Worm (Caenorhabditis elegans): ENCODE measurements around the gene srv-27.

srv-27 gene

DNA sequence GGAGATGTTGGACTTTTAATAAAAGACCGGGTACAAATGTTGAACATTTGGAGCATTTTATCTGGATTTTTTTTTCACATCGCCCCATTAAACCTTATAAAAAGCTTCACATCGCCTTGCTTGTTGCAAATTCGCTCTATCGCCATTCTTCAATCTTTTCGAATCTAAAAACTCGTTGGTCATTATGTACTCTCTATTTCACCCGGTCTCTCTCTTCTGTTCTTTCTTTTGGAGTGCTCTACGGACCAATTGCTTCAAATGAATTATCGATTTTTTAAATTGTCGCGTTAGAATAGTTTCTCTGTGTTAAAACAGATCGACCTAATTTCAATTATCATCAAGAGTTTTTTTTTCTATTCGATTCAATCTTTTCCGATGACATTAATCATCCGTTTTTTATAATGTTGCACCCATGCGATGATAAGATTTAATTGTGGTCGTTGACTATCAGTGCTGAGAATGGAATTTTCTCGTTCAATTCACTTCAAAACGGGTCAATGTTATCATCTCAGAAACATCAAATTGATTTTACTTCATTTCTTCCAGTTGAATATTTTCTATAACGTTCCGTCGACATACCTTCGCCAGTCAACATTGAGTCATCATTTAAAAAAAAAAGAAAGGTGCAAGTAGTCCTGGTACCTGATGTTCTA lies 29.3 kb upstream of the srv-27 start (continued):
- TF ChIP-seq dmd-6 (GFP tag; IDR thresholded peaks at IDR 0.05) (peak; percentile 43; the same call in 1 of the 2 replicates), nhr-6 (tag; optimal IDR thresholded peaks at IDR 0.05) (no peak), zip-11 (GFP tag; IDR thresholded peaks at IDR 0.05) (no peak), nhr-77 (tag; optimal IDR thresholded peaks at IDR 0.05) (no peak), nhr-41 (GFP tag; IDR thresholded peaks at IDR 0.05) (no peak), mdl-1 (tag; optimal IDR thresholded peaks at IDR 0.05) (no peak), dpl-1 (GFP tag; optimal IDR thresholded peaks at IDR 0.05) (peak; percentile 17), madf-9 (GFP tag; conservative IDR thresholded peaks at IDR 0.05) (no peak), rbr-2 (tag; optimal IDR thresholded peaks at IDR 0.05) (no peak), nhr-25 (tag; optimal IDR thresholded peaks at IDR 0.05; ENCODE audit: borderline replicate concordance, insufficient read depth) (no peak), arid-1 (GFP tag; conservative IDR thresholded peaks at IDR 0.05) (no peak), dmd-8 (GFP tag; IDR thresholded peaks at IDR 0.05) (no peak), mes-2 (tag; optimal IDR thresholded peaks at IDR 0.05; ENCODE audit: poor library complexity, severe bottlenecking) (no peak), nhr-42 (GFP tag; IDR thresholded peaks at IDR 0.05) (no peak), egl-27 (tag; optimal IDR thresholded peaks at IDR 0.05) (no peak), nhr-28 (tag; optimal IDR thresholded peaks at IDR 0.05) (peak; percentile 64), daf-8 (GFP tag; IDR thresholded peaks at IDR 0.05) (no peak), nhr-10 (tag; optimal IDR thresholded peaks at IDR 0.05) (no peak), mdt-29 (GFP tag; IDR thresholded peaks at IDR 0.05) (no peak), lin-29 (GFP tag; IDR thresholded peaks at IDR 0.05) (no peak), fos-1 (tag; optimal IDR thresholded peaks at IDR 0.05) (no peak), zfp-2 (tag; optimal IDR thresholded peaks at IDR 0.05) (no peak), ceh-20 (GFP tag; IDR thresholded peaks at IDR 0.05) (0 out of 2 replicates have a peak, but pooled peaks have one; percentile 25), unc-62 (GFP tag; optimal IDR thresholded peaks at IDR 0.05 in 1 of 2) (no peak), unc-62 (tag; optimal IDR thresholded peaks at IDR 0.05) (no peak), unc-39 (tag; optimal IDR thresholded peaks at IDR 0.05) (no peak), gei-8 (GFP tag; optimal IDR thresholded peaks at IDR 0.05) (no peak), nhr-48 (tag; optimal IDR thresholded peaks at IDR 0.05) (peak; percentile 19), F44E2.7 (GFP tag; IDR thresholded peaks at IDR 0.05) (no peak), lim-7 (GFP tag; IDR thresholded peaks at IDR 0.05) (no peak), php-3 (GFP tag; IDR thresholded peaks at IDR 0.05) (no peak), ztf-7 (tag; optimal IDR thresholded peaks at IDR 0.05) (no peak), T20F7.1 (GFP tag; optimal IDR thresholded peaks at IDR 0.05) (peak; percentile 17), lin-38 (GFP tag; IDR thresholded peaks at IDR 0.05) (peak; percentile 51), ZK546.5 (tag; optimal IDR thresholded peaks at IDR 0.05) (no peak), pqm-1 (tag; optimal IDR thresholded peaks at IDR 0.05) (peak; percentile 40), snpc-1.2 (GFP tag; IDR thresholded peaks at IDR 0.05) (no peak), Y5F2A.4 (GFP tag; optimal IDR thresholded peaks at IDR 0.05) (no peak), unc-130 (GFP tag; optimal IDR thresholded peaks at IDR 0.05) (no peak), jun-1 (tag; optimal IDR thresholded peaks at IDR 0.05) (no peak), mep-1 (tag; optimal IDR thresholded peaks at IDR 0.05) (no peak), cey-2 (tag; optimal IDR thresholded peaks at IDR 0.05; ENCODE audit: borderline replicate concordance, insufficient read depth) (no peak), lsy-2 (tag; optimal IDR thresholded peaks at IDR 0.05) (peak in 1 of 2 experiments; percentile 59), aly-2 (tag; optimal IDR thresholded peaks at IDR 0.05) (no peak), lin-1 (GFP tag; IDR thresholded peaks at IDR 0.05) (no peak), ZK337.2 (GFP tag; IDR thresholded peaks at IDR 0.05) (no peak), spr-3 (GFP tag; optimal IDR thresholded peaks at IDR 0.05) (no peak), nhr-102 (tag; optimal IDR thresholded peaks at IDR 0.05) (no peak), ztf-11 (tag; optimal IDR thresholded peaks at IDR 0.05) (no peak), lin-13 (GFP tag; optimal IDR thresholded peaks at IDR 0.05) (no peak), hif-1 (tag; optimal IDR thresholded peaks at IDR 0.05) (no peak)

All from whole organism, L4 larva.